Worm (Caenorhabditis elegans): Measurements from ENCODE around the gene fbxa-210.

DNA sequence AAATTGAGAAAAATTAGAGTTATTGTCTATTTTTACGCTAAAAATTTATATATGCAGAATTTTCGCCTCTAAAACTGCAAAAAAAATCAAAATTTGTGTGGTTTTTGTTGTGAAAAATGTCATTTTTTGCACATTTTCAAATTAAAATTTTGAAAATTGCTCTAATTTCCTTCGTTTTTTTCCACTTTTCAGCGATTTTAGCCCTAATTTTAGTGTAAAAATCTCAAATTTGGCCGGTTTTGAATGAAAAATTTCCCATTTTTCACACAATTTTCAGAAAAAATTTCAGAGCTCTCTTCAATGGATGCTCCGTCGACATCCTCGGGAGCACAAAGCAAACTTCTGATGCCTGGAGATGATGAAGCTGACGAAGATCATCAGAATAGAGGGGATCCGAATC is 26.8 kb upstream of the fbxa-210 start, which contains the start of gene par-4:
- TF ChIP-seq dao-5 (tag; optimal IDR thresholded peaks at IDR 0.05) (no peak), him-1 (tag; optimal IDR thresholded peaks at IDR 0.05) (no peak), W03F9.2 (tag; optimal IDR thresholded peaks at IDR 0.05) (no peak)

All from whole organism, L4/young adult.